Worm (Caenorhabditis elegans): ENCODE data around the gene C23H5.15.

C23H5.15 gene

ce11 chrIV:2096422-2096821 is 6.3 kb downstream of the C23H5.15 start:
- peak; percentile 92 for TF ChIP-seq hsf-1 (GFP tag; IDR thresholded peaks at IDR 0.05)

- no peak for TF ChIP-seq unc-62 (GFP tag; optimal IDR thresholded peaks at IDR 0.05)
- TF ChIP-seq tbx-9 (tag; optimal IDR thresholded peaks at IDR 0.05; ENCODE audit: borderline replicate concordance): no peak
- TF ChIP-seq B0336.3 (GFP tag; IDR thresholded peaks at IDR 0.05): no peak
- no peak for TF ChIP-seq nfya-2 (GFP tag; IDR thresholded peaks at IDR 0.05)
- TF ChIP-seq hlh-12 (tag; optimal IDR thresholded peaks at IDR 0.05): no peak
- no peak for TF ChIP-seq ccch-3 (GFP tag; optimal IDR thresholded peaks at IDR 0.05)
- TF ChIP-seq snpc-1.3 (tag; optimal IDR thresholded peaks at IDR 0.05; ENCODE audit: insufficient read depth): no peak
- TF ChIP-seq ztf-28 (GFP tag; IDR thresholded peaks at IDR 0.05): no peak
- no peak for TF ChIP-seq ceh-27 (GFP tag; optimal IDR thresholded peaks at IDR 0.05)
- TF ChIP-seq T07F8.4 (tag; optimal IDR thresholded peaks at IDR 0.05): no peak
- TF ChIP-seq unc-130 (GFP tag; optimal IDR thresholded peaks at IDR 0.05): no peak
- no peak for TF ChIP-seq sptf-2 (GFP tag; optimal IDR thresholded peaks at IDR 0.05)
Observed at ce11 chrIV:2083734-2084133, 19.0 kb downstream of the C23H5.15 start, which contains the start of gene mca-2. mca-2 (plus strand) TSS chrIV:2084034.

ce11 chrIV:2083146-2083545 is 19.5 kb downstream of the C23H5.15 start:
- TF ChIP-seq lin-40 (tag; optimal IDR thresholded peaks at IDR 0.05): peak; percentile 18
- no peak for TF ChIP-seq aptf-2 (GFP tag; conservative IDR thresholded peaks at IDR 0.05)

- TF ChIP-seq lsy-27 (tag; optimal IDR thresholded peaks at IDR 0.05; ENCODE audit: borderline replicate concordance, insufficient read depth) (no peak), bed-2 (GFP tag; IDR thresholded peaks at IDR 0.05) (no peak)
Observed at ce11 chrIV:2080340-2080739, 22.4 kb downstream of the C23H5.15 start.

- TF ChIP-seq gei-17 (GFP tag; optimal IDR thresholded peaks at IDR 0.05): no peak
- TF ChIP-seq snpc-4 (GFP tag; optimal IDR thresholded peaks at IDR 0.05): no peak
- peak in 3 of 4 experiments; percentile 21 to 57 (median 28) for TF ChIP-seq snpc-4 (tag; optimal IDR thresholded peaks at IDR 0.05)
Observed at ce11 chrIV:2077159-2077835, 25.4 kb downstream of the C23H5.15 start.

ce11 chrIV:2065895-2066294 is 36.8 kb downstream of the C23H5.15 start, which contains the start of gene arrd-26:
arrd-26 (plus strand) TSS chrIV:2066195.
- no peak for TF ChIP-seq mxl-1 (tag; optimal IDR thresholded peaks at IDR 0.05)
- no peak for TF ChIP-seq K11D2.4 (GFP tag; IDR thresholded peaks at IDR 0.05)
- TF ChIP-seq F57C9.4 (tag; optimal IDR thresholded peaks at IDR 0.05): no peak
- no peak for TF ChIP-seq F33H1.4 (GFP tag; IDR thresholded peaks at IDR 0.05)
- TF ChIP-seq nhr-80 (tag; optimal IDR thresholded peaks at IDR 0.05): no peak
- no peak for TF ChIP-seq pbrm-1 (GFP tag; IDR thresholded peaks at IDR 0.05)
- TF ChIP-seq madf-3 (GFP tag; IDR thresholded peaks at IDR 0.05): no peak
- no peak for TF ChIP-seq efl-1 (GFP tag; optimal IDR thresholded peaks at IDR 0.05)
- TF ChIP-seq somi-1 (GFP tag; optimal IDR thresholded peaks at IDR 0.05): no peak
- no peak for TF ChIP-seq attf-3 (GFP tag; conservative IDR thresholded peaks at IDR 0.05)
- TF ChIP-seq lsl-1 (GFP tag; optimal IDR thresholded peaks at IDR 0.05): no peak
- no peak for TF ChIP-seq B0261.1 (tag; optimal IDR thresholded peaks at IDR 0.05)
- TF ChIP-seq tlf-1 (GFP tag; optimal IDR thresholded peaks at IDR 0.05): no peak

Measured in whole organism, young adult.